Worm (Caenorhabditis elegans) whole organism, L4/young adult: ENCODE data around the gene pqn-54.

Experiments used
- W03F9.2 ChIP-seq: fragments of 150-350 bp; optimal IDR thresholded peaks from 2 replicates; lab custom pipeline; 2014; ENCODE audit warnings: missing biosample characterization, missing genetic modification characterization
- dao-5 ChIP-seq: sonication (generic microtip); optimal IDR thresholded peaks from 2 replicates; lab custom pipeline; 2016; ENCODE audit warnings: missing genotype, missing genetic modification characterization, moderate library complexity, missing compliant biosample characterization
- him-1 ChIP-seq: sonication (generic microtip); optimal IDR thresholded peaks from 2 replicates; lab custom pipeline; 2016; ENCODE audit warnings: missing genotype, missing genetic modification reagents, missing genetic modification characterization, missing compliant biosample characterization

ce11 chrV:1459374-1459926 is 5.3 kb upstream of the pqn-54 start:
- TF ChIP-seq him-1 (tag; lab: Kevin White, UChicago) (no peak), dao-5 (tag; lab: Kevin White, UChicago) (no peak), W03F9.2 (no peak)
